Worm (Caenorhabditis elegans) whole organism, L3 larva: ENCODE measurements around the gene mtr-4.

Experiments
- R02D3.7 ChIP-seq: fragments of 150-350 bp; optimal IDR thresholded peaks from 2 replicates; lab custom pipeline; 2014; ENCODE audit warnings: missing biosample characterization, missing genetic modification characterization
- fos-1 ChIP-seq: fragments of 150-350 bp; optimal IDR thresholded peaks from 2 replicates; lab custom pipeline; 2014; ENCODE audit warnings: missing biosample characterization, missing genetic modification characterization
- unc-62 ChIP-seq: fragments of 150-350 bp; sonication (generic microtip); optimal IDR thresholded peaks from 4 replicates; lab custom pipeline; 2014; ENCODE audit warnings: missing biosample characterization, missing genetic modification reagents, missing genetic modification characterization
- ztf-11 ChIP-seq: fragments of 150-350 bp; optimal IDR thresholded peaks from 2 replicates; lab custom pipeline; 2014; ENCODE audit warnings: missing biosample characterization, missing genetic modification characterization

ce11 chrIV:9789496-9789895, 36.0 kb upstream of the mtr-4 start, which contains the start of gene T13F2.4:
- no peak for TF ChIP-seq ztf-11 (tag; lab: Kevin White, UChicago)
- TF ChIP-seq fos-1 (tag; lab: Kevin White, UChicago), result no peak
- TF ChIP-seq R02D3.7 (tag; lab: Kevin White, UChicago), result no peak
- TF ChIP-seq unc-62 (GFP tag; lab: Kevin White, UChicago), result no peak
